Worm (Caenorhabditis elegans) whole organism, L4 larva: ENCODE results near the gene srw-143.
A peak's percentile ranks its signal among the peaks of the same experiment; 100 is the strongest.

Experiments
- F10B5.3 ChIP-seq: sonication (generic microtip); optimal IDR thresholded peaks from 2 replicates; lab custom pipeline; 2016; ENCODE audit warnings: mild to moderate bottlenecking, missing genetic modification characterization, missing compliant biosample characterization
- F26F4.8 ChIP-seq: fragments of 200-800 bp; sonication (Bioruptor generic); conservative IDR thresholded peaks from 2 replicates; pipeline ENCODE4 v1.3.6; 2022; ENCODE audit warnings: missing genetic modification characterization, missing compliant biosample characterization
- Y105C5A.15 ChIP-seq: fragments of 200-800 bp; sonication (Bioruptor generic); IDR thresholded peaks from 2 replicates; pipeline ENCODE4 v1.3.6; 2022; ENCODE audit warnings: missing genetic modification characterization, missing compliant biosample characterization
- aha-1 ChIP-seq: fragments of 150-350 bp; peaks from one replicate; lab custom pipeline; 2014; ENCODE audit warnings: missing biosample characterization, missing genetic modification characterization
- aly-2 ChIP-seq: sonication (generic microtip); optimal IDR thresholded peaks from 2 replicates; lab custom pipeline; 2018; ENCODE audit warnings: missing biosample characterization, missing genetic modification characterization
- ceh-62 ChIP-seq: sonication (generic microtip); optimal IDR thresholded peaks from 2 replicates; lab custom pipeline; 2017; ENCODE audit warnings: missing biosample characterization, missing genetic modification characterization
- ceh-82 ChIP-seq: sonication (generic microtip); optimal IDR thresholded peaks from 2 replicates; lab custom pipeline; 2017; ENCODE audit warnings: missing biosample characterization, missing genetic modification characterization
- cey-2 ChIP-seq: sonication (generic microtip); optimal IDR thresholded peaks from 3 replicates; lab custom pipeline; 2017; ENCODE audit warnings: missing genetic modification characterization, mild to moderate bottlenecking, missing compliant biosample characterization, antibody characterized with exemption, borderline replicate concordance; ENCODE audit not compliant: insufficient read depth
- daf-16 ChIP-seq, 3 experiments: sonication (generic microtip); optimal IDR thresholded peaks; 2 replicates each; lab custom pipeline; 2016 to 2017; ENCODE audit warnings: missing genetic modification characterization in 3 of 3, missing genetic modification reagents in 3 of 3, mild to moderate bottlenecking in 2 of 3, missing compliant biosample characterization in 2 of 3, missing biosample characterization in 1 of 3, moderate library complexity in 1 of 3
- dmd-6 ChIP-seq: fragments of 200-800 bp; sonication (Bioruptor generic); IDR thresholded peaks from 2 replicates; pipeline ENCODE4 v1.3.6; 2022; ENCODE audit warnings: missing genetic modification reagents, missing genetic modification characterization, missing compliant biosample characterization
- dmd-9 ChIP-seq: fragments of 200-800 bp; sonication (Bioruptor generic); IDR thresholded peaks from 2 replicates; pipeline ENCODE4 v1.3.6; 2022; ENCODE audit warnings: missing genetic modification reagents, missing genetic modification characterization, missing compliant biosample characterization
- dve-1 ChIP-seq: sonication (generic microtip); optimal IDR thresholded peaks from 2 replicates; lab custom pipeline; 2017; ENCODE audit warnings: antibody characterized with exemption, mild to moderate bottlenecking, missing genetic modification characterization, missing compliant biosample characterization; ENCODE audit not compliant: insufficient read depth
- egl-27 ChIP-seq: sonication (generic microtip); optimal IDR thresholded peaks from 3 replicates; lab custom pipeline; 2017; ENCODE audit warnings: missing biosample characterization, missing genetic modification reagents, missing genetic modification characterization
- hif-1 ChIP-seq, 2 experiments: sonication (generic microtip); optimal IDR thresholded peaks; 2 replicates each; lab custom pipeline; 2016 to 2017; ENCODE audit warnings: missing compliant biosample characterization in 2 of 2, missing genetic modification characterization in 2 of 2, missing genetic modification reagents in 2 of 2, missing genotype in 2 of 2, mild to moderate bottlenecking in 1 of 2
- hlh-11 ChIP-seq: fragments of 200-800 bp; sonication (Bioruptor generic); optimal IDR thresholded peaks from 2 replicates; lab custom pipeline; 2018; ENCODE audit warnings: mild to moderate bottlenecking, missing genetic modification characterization, missing compliant biosample characterization
- hlh-30 ChIP-seq: sonication (generic microtip); optimal IDR thresholded peaks from 2 replicates; lab custom pipeline; 2017; ENCODE audit warnings: antibody characterized with exemption, mild to moderate bottlenecking, missing genetic modification characterization, missing compliant biosample characterization; ENCODE audit not compliant: insufficient read depth
- lim-7 ChIP-seq: fragments of 200-800 bp; sonication (Bioruptor generic); IDR thresholded peaks from 2 replicates; pipeline ENCODE4 v1.3.6; 2022; ENCODE audit warnings: missing genetic modification characterization, missing compliant biosample characterization
- lin-39 ChIP-seq: fragments of 150-350 bp; optimal IDR thresholded peaks from 2 replicates; lab custom pipeline; 2014; ENCODE audit warnings: missing biosample characterization, missing genetic modification reagents, missing genetic modification characterization
- mep-1 ChIP-seq: fragments of 150-350 bp; sonication (generic microtip); optimal IDR thresholded peaks from 3 replicates; lab custom pipeline; 2014; ENCODE audit warnings: missing biosample characterization, missing genetic modification characterization
- mes-2 ChIP-seq: sonication (generic microtip); optimal IDR thresholded peaks from 2 replicates; lab custom pipeline; 2016; ENCODE audit warnings: missing genotype, mild to moderate bottlenecking, missing genetic modification characterization, missing compliant biosample characterization; ENCODE audit not compliant: poor library complexity, severe bottlenecking
- mxl-3 ChIP-seq: fragments of 200-800 bp; sonication (Bioruptor generic); optimal IDR thresholded peaks from 2 replicates; lab custom pipeline; 2018; ENCODE audit warnings: mild to moderate bottlenecking, missing genetic modification characterization, missing compliant biosample characterization
- nhr-11 ChIP-seq: fragments of 150-350 bp; optimal IDR thresholded peaks from 2 replicates; lab custom pipeline; 2014; ENCODE audit warnings: missing biosample characterization, missing genetic modification characterization
- nhr-237 ChIP-seq: sonication (generic microtip); optimal IDR thresholded peaks from 2 replicates; lab custom pipeline; 2017; ENCODE audit warnings: missing biosample characterization, missing genetic modification characterization
- nhr-25 ChIP-seq: sonication (generic microtip); optimal IDR thresholded peaks from 2 replicates; lab custom pipeline; 2017; ENCODE audit warnings: missing genetic modification characterization, mild to moderate bottlenecking, missing compliant biosample characterization, antibody characterized with exemption, moderate library complexity, borderline replicate concordance; ENCODE audit not compliant: insufficient read depth
- nhr-42 ChIP-seq: fragments of 200-800 bp; sonication (Bioruptor generic); IDR thresholded peaks from 2 replicates; pipeline ENCODE4 v1.3.6; 2022; ENCODE audit warnings: missing genetic modification characterization, missing compliant biosample characterization
- nhr-77 ChIP-seq: fragments of 150-350 bp; optimal IDR thresholded peaks from 2 replicates; lab custom pipeline; 2014; ENCODE audit warnings: missing biosample characterization, missing genetic modification characterization
- pha-4 ChIP-seq, 2 experiments: fragments of 150-350 bp in 1 of 2; fragments of 200-800 bp in 1 of 2; sonication (Bioruptor generic) in 1 of 2; IDR thresholded peaks in 1 of 2; optimal IDR thresholded peaks in 1 of 2; 2 replicates each; pipeline versions ENCODE4 v1.3.6 to Lab custom; 2014 to 2022; ENCODE audit warnings: missing genetic modification characterization in 2 of 2, missing genetic modification reagents in 2 of 2, missing biosample characterization in 1 of 2, missing compliant biosample characterization in 1 of 2
- php-3 ChIP-seq: fragments of 200-800 bp; sonication (Bioruptor generic); IDR thresholded peaks from 2 replicates; pipeline ENCODE4 v1.3.6; 2022; ENCODE audit warnings: missing genetic modification reagents, missing genetic modification characterization, missing compliant biosample characterization
- saeg-2 ChIP-seq: fragments of 200-800 bp; sonication (Bioruptor generic); IDR thresholded peaks from 2 replicates; pipeline ENCODE4 v1.3.6; 2022; ENCODE audit warnings: missing genetic modification reagents, missing genetic modification characterization, missing compliant biosample characterization
- skn-1 ChIP-seq: fragments of 150-350 bp; optimal IDR thresholded peaks from 2 replicates; lab custom pipeline; 2014; ENCODE audit warnings: missing biosample characterization, missing genetic modification characterization
- snpc-4 ChIP-seq: fragments of 150-350 bp; optimal IDR thresholded peaks from 2 replicates; lab custom pipeline; 2014; ENCODE audit warnings: missing biosample characterization, missing genetic modification characterization
- tra-1 ChIP-seq: fragments of 200-800 bp; sonication (Bioruptor generic); IDR thresholded peaks from 2 replicates; pipeline ENCODE4 v1.3.6; 2022; ENCODE audit warnings: missing genetic modification reagents, missing genetic modification characterization, missing compliant biosample characterization
- unc-62 ChIP-seq, 3 experiments: fragments of 150-350 bp in 1 of 3; sonication (generic microtip); optimal IDR thresholded peaks in 2 of 3; peaks in 1 of 3; 1 replicate in 1 of 3; 2 replicates in 2 of 3; lab custom pipeline; 2014 to 2017; ENCODE audit warnings: missing biosample characterization in 3 of 3, missing genetic modification characterization in 3 of 3, missing genetic modification reagents in 3 of 3, missing genotype in 1 of 3
- zfp-2 ChIP-seq: sonication (generic microtip); optimal IDR thresholded peaks from 2 replicates; lab custom pipeline; 2016; ENCODE audit warnings: mild to moderate bottlenecking, missing genetic modification characterization, missing compliant biosample characterization
- zfp-3 ChIP-seq: fragments of 200-800 bp; sonication (Bioruptor generic); conservative IDR thresholded peaks from 2 replicates; pipeline ENCODE4 v1.3.6; 2022; ENCODE audit warnings: missing genetic modification reagents, missing genetic modification characterization, missing compliant biosample characterization

srw-143 gene

DNA sequence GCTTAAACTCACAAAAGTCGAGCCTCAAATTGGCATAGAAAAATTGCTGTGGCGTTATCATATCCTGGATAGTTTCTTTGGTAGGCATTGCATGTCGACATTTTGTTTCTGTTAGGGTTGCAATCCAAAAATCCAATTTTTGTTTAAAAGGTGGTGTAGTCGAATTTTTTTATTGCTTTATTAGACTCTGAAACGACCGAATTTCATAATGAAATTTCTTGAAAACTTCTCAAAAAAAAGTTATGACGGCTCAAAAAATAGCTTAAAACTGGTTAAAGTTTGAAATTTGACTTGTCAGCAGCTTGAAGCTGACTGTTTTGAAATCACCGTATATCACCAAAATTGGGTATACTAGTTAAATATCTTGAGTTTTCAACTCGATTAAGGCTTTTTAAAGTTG is at the start of gene srw-143:
srw-143 (minus strand) TSS at position 101 of the 400 bp plus-strand sequence.
- TF ChIP-seq dve-1 (tag; lab: Kevin White, UChicago) = no peak
- TF ChIP-seq ceh-82 = no peak
- TF ChIP-seq daf-16 (GFP tag; optimal IDR thresholded peaks at IDR 0.05; lab: Kevin White, UChicago) = no peak
- no peak for TF ChIP-seq daf-16 (tag; optimal IDR thresholded peaks at IDR 0.05; lab: Kevin White, UChicago)
- no peak for TF ChIP-seq ceh-62 (tag; lab: Kevin White, UChicago)
- no peak for TF ChIP-seq nhr-237 (tag; lab: Kevin White, UChicago)

DNA sequence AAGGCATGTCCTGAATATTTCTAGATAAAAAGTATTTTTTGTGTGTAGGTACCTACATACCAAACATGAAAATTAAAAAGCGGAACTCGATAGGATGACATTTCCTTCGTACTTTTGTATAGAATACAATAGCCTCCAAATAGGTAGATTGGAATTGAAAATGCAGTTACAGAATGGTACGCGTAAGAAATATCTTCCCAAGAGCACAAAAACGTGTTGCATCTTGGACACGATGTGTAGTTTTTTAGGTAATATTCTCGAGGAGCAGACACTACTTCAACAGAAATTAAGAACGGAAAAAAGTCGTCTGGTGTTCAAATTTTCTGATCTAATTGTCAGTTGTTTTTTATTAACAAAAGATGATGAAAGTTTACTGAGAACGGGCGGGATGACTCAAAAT is 46.1 kb upstream of the srw-143 start, which contains the start of gene srh-85:
srh-85 (minus strand) TSS at position 101 of the 400 bp plus-strand sequence.
- TF ChIP-seq nhr-237 (tag; lab: Kevin White, UChicago) (no peak), egl-27 (tag; lab: Kevin White, UChicago) (no peak), hlh-11 (tag; lab: Kevin White, UChicago) (no peak), cey-2 (tag; lab: Kevin White, UChicago) (no peak), nhr-11 (tag; lab: Kevin White, UChicago) (no peak), pha-4 (GFP tag; IDR thresholded peaks at IDR 0.05; lab: Robert Waterston, UW) (no peak), pha-4 (tag; optimal IDR thresholded peaks at IDR 0.05; lab: Kevin White, UChicago) (no peak), tra-1 (GFP tag; lab: Robert Waterston, UW) (no peak), F10B5.3 (no peak), unc-62 (GFP tag; optimal IDR thresholded peaks at IDR 0.05 in 1 of 2; lab: Kevin White, UChicago) (no peak), unc-62 (tag; optimal IDR thresholded peaks at IDR 0.05; lab: Kevin White, UChicago) (no peak)
- TF ChIP-seq, all 104 proteins: peak for 0

DNA sequence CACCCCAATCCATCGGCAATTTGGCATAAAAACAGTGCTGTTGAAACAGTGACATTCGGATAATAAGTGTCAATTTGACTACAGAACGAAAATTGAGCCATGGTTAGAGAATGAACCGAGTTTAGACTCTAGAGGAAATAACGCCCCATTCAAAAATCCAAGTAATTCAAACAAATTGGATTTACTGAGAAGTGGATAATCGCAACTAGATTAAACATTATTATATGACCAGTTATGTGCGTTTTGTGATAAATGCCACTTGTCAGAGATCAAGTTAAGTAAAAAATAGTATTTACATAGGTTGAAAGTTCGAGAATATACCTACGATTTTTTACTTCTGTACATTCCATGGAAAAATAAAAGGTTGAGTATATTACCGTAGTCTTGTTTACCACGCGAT is 44.0 kb upstream of the srw-143 start, which contains the start of gene srw-139:
srw-139 (minus strand) TSS at position 101 of the 400 bp plus-strand sequence.
- no peak for TF ChIP-seq hlh-30 (tag; lab: Kevin White, UChicago)

DNA sequence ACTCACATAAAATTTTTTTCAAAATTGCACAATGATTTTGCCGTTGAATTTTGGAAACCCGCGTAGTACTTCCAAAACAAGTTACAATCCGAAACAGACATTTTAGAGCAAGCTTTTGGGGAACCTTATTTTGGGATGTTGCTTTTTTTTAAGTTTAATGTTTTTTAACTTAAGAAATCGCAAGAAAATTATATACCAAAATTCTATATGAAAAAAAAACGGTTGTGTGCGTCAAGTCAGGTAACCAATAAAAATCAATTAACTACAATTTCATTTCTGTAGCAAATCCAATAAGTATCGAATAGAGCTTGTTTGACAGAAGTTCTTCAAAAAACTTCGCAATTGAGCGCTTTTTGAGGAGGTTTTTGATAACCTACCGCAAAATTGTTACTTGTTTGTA is 42.0 kb upstream of the srw-143 start, which contains the start of gene srw-117:
srw-117 (minus strand) TSS at position 101 of the 400 bp plus-strand sequence.
- peak in 1 of 2 experiments; percentile 15 for TF ChIP-seq unc-62 (GFP tag; optimal IDR thresholded peaks at IDR 0.05 in 1 of 2; lab: Kevin White, UChicago)
- no peak for TF ChIP-seq unc-62 (tag; optimal IDR thresholded peaks at IDR 0.05; lab: Kevin White, UChicago)
- no peak for TF ChIP-seq snpc-4 (tag; lab: Kevin White, UChicago)

DNA sequence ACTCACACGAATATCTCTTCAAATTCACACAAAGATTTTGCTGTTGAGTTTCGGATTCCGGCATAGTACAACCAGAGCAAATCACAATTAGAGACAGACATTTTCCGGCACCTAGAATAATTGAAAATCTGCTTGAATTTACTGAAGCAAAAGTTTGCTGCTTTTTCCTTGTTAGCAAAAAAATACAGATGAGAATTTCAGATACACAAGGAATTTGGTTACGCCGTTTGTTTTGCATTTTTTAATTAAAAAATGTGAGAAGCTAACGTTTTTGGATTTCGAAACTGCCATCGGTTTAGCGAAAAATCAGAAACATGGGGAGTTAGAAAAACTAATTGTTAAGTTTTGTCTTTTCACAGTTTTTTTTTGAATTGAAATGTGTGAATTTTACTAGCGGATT is 38.7 kb upstream of the srw-143 start, which contains the start of gene srw-118:
srw-118 (minus strand) TSS at position 101 of the 400 bp plus-strand sequence.
- no peak for TF ChIP-seq zfp-3
- peak; percentile 28 for TF ChIP-seq aha-1 (tag; lab: Kevin White, UChicago)
- no peak for TF ChIP-seq php-3
- TF ChIP-seq mes-2 (tag; lab: Kevin White, UChicago) = no peak

DNA sequence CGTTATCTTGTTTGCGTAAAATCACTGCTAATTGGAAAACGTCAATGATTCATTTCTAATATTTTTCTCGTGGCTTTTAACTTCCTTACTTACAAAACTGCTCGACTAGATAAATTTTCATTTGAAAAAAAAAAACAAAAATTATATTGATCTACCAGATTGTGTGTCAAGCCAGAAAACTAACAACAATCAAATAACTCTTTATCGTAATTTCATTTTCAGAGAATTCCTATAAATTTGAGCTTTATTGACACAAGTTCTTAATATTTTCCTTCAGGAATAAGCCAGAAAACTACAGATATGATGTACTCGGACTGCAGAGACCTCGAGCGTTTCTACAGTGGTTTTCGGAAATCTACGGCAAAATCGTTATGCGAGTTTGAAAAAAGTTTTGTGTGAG is 35.0 kb upstream of the srw-143 start, which contains the start of gene srw-124:
srw-124 (plus strand) TSS at position 301 of the 400 bp plus-strand sequence.
- TF ChIP-seq saeg-2 (GFP tag; lab: Robert Waterston, UW) (no peak), mep-1 (tag; lab: Kevin White, UChicago) (no peak), skn-1 (no peak), F26F4.8 (GFP tag; lab: Robert Waterston, UW) (no peak), nhr-42 (GFP tag; lab: Robert Waterston, UW) (no peak), dmd-9 (GFP tag; lab: Robert Waterston, UW) (no peak), mxl-3 (GFP tag; lab: Kevin White, UChicago) (no peak), php-3 (no peak), nhr-11 (tag; lab: Kevin White, UChicago) (no peak), Y105C5A.15 (no peak), dmd-6 (GFP tag; lab: Robert Waterston, UW) (no peak), lim-7 (no peak), aly-2 (tag; lab: Kevin White, UChicago) (no peak), lin-39 (tag; lab: Kevin White, UChicago) (no peak), nhr-25 (tag; lab: Kevin White, UChicago) (no peak), zfp-2 (no peak), hif-1 (tag; optimal IDR thresholded peaks at IDR 0.05; lab: Kevin White, UChicago) (no peak), nhr-77 (no peak)
